Fruit fly (Drosophila melanogaster): ENCODE results near the gene Nhe3.
A peak's percentile ranks its signal among the peaks of the same experiment; 100 is the strongest.

Nhe3 gene

DNA sequence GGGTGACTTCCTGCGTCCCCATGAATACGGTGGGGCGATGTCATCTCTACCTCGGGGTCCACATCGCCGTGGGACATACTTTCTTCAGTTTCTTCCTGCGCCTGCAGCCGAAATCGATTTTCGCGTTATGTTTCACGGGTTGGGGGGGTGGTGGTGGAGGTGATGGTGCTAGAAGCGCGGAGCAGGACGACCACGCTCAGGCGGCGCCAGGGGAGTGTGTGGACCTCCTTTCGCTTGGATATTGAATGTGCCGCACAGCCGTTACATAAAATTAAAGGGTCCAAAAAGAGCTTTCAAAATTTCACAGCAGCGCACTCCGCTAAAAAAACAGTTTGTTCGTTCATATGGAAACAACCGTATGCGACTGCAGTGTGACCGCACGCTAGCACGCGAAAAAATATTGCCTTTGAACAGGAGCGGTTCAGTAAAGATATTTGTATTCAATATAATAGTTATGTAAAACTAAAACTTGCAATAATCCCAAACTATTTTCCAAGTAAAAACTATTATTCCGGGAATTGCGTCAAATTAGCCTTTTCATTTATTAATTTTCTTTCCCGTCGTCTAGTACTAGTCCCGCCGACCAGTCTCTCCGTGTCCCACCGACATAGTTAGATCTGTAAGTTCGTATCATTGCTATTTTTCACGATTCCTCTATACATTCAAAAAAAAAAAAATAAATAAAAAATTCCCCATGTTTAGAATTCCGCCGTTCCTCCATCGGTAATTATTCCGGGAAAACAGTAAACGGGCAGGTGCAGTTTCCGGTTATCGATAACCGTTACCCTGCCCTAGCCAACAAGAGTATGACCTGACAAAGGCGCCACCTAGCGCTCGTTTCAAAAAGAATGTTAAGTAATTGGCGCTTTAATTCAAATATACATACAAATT lies at the start of gene Nhe3:
Nhe3 (minus strand) TSS at position 373 of the 891 bp plus-strand sequence.
- TF ChIP-seq CG8478 (optimal IDR thresholded peaks at IDR 0.05), result no peak
- no peak for TF ChIP-seq Dll (optimal IDR thresholded peaks at IDR 0.05)
- no peak for TF ChIP-seq usp (GFP tag; optimal IDR thresholded peaks at IDR 0.05)
- TF ChIP-seq psq (optimal IDR thresholded peaks at IDR 0.05), result no peak
- TF ChIP-seq pan (optimal IDR thresholded peaks at IDR 0.05), result no peak
- no peak for TF ChIP-seq EcR (GFP tag; optimal IDR thresholded peaks at IDR 0.05)

DNA sequence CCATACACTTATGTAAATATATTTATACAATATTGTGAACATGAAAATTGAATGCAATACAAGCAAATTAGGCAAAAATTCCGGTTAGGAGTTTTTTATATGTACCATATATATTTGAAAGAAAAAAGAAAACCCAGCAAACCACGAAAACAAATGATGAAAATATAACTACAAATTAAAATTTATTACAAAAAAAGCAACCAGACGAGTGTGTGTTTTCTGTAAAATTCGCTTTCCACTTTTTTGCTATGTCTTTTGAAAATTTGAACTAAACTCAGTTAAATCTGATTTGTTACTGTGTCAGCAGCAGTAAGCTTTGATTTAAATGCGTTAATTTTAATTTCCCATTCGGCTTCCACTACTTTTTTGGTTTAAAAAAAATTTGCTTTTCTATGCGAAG lies 48.4 kb upstream of the Nhe3 start, which contains the start of gene TTLL3B:
TTLL3B (plus strand) TSS at position 301 of the 400 bp plus-strand sequence.
- TF ChIP-seq usp (GFP tag; optimal IDR thresholded peaks at IDR 0.05), result no peak
- no peak for TF ChIP-seq pan (optimal IDR thresholded peaks at IDR 0.05)
- no peak for TF ChIP-seq psq (optimal IDR thresholded peaks at IDR 0.05)
- TF ChIP-seq Dll (optimal IDR thresholded peaks at IDR 0.05), result no peak

DNA sequence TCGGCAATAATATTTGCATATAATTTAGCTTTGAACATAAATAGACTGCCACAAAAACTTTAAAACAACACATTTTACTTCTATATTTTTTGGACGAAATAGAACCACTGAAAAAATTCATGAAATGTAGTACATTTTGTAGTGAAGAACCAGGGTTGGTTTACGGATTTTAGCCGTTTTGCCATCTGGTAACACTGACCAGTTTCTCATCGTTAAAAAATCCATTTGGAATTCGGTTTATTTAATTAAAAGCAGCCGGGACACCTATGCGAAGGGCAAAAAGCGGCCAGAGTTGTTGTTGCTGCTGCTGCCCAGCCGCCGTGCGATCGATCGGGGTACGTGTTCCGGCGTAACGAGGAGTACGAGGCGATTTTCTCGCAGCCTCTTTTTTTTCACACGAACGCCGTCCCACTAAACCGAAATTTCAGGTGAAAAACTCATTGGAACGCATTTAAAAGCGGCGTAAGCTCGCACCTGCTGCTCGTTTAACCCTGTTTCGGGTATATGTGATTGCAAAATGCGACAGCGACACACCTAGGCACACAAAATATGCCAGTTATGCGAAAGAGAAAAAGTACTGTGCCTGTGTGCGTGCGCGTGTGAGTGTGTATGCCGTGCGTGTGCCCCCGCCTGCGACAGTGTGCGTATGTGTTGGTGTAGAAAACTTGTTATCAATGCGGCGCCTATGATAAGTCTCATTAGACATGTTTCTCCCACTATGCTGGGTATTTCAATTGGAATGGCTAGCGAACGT lies 39.8 kb upstream of the Nhe3 start, which contains the start of gene Liprin-alpha:
Liprin-alpha (plus strand) TSS at position 154 of the 754 bp plus-strand sequence.
- TF ChIP-seq CG8478 (optimal IDR thresholded peaks at IDR 0.05) (peak; percentile 30), pan (optimal IDR thresholded peaks at IDR 0.05) (no peak)

DNA sequence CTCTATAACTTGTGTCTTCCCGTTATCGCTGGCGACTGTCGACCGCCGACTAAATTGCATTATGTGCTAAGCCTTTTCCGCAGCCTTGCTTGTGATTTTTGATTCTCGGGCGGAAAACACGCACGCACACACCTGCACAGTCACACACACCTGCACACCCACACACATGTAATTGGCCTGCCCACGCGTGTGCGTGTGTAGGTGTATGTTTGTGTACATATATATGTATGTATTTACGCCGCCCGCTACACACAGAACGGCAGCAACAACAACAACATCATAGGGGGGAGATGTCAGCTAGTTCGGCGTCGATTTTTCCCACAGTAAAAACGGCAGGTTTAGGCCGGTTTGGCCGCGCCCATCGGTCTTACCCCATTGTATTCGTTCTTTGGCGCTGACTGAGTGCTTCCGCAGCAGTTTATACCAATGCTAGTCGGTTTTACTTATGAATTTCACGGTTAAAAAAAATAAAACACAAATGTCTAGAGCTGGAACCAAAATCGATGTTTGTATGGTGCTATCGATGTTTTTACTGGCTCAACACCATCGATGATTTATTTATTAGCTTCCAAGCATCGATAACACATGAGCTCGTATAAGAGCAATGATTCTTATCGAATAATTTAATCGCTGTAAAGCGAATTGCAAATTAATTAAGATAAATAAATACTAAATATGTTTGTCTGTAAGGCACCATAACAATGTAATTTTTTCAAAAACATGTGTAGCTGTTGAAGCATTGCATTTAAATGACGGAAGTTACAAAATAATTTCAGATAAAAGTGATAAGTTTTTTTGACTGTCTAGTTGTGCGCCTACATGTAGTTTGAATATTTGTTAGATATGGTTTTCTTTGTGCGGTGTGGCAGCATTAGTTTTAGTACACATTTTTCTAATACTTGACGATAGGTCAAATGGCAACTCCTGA lies 38.9 kb upstream of the Nhe3 start, which contains the start of gene homer:
homer (minus strand) TSS at position 538 of the 928 bp plus-strand sequence.
- TF ChIP-seq EcR (GFP tag; optimal IDR thresholded peaks at IDR 0.05), result no peak
- TF ChIP-seq CG8478 (optimal IDR thresholded peaks at IDR 0.05), result peak; percentile 13

DNA sequence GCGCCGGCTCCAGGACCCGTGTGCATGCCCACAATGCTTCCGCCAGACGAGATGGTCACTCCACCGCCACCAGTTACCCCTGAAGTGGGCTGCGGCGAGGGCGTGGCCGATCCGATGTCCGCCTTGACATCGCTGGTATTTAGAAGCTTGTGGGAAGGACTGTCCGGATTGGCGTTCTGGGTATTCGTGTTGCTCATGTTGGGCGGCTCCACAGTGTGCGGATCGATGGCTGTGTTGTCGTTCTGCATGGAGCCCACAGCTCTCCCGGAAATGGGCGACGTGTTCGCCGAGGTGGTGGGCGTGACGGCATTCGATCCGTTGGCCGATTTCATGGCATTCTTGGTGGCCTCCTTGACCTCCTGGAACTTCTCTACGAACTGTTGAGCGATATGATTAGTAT lies 37.5 kb upstream of the Nhe3 start:
- no peak for TF ChIP-seq EcR (GFP tag; optimal IDR thresholded peaks at IDR 0.05)
- TF ChIP-seq psq (optimal IDR thresholded peaks at IDR 0.05), result no peak
- TF ChIP-seq usp (GFP tag; optimal IDR thresholded peaks at IDR 0.05), result no peak
- no peak for TF ChIP-seq Dll (optimal IDR thresholded peaks at IDR 0.05)
- TF ChIP-seq CG8478 (optimal IDR thresholded peaks at IDR 0.05), result no peak
- no peak for TF ChIP-seq pan (optimal IDR thresholded peaks at IDR 0.05)

DNA sequence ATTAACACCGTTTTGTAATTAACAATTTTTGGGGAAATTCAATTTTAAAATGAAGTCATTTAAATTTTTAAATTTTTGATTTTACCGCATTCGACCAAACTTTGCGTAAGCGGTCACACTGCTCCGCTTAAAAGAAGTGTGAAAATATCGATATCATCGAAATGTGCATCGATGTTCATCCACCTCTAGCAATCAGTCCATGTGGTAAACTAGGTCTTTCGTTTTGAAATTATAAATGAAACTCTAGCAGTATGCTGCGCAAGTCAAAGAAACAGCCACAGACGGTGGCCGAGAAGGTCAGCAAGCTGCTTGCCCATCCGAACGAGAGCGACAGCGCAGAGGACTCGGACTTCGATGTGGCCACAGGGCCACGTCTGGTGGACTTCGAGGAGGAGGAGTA lies 33.3 kb upstream of the Nhe3 start, which contains the start of gene Aatf:
Aatf (plus strand) TSS at position 166 of the 400 bp plus-strand sequence.
- no peak for TF ChIP-seq EcR (GFP tag; optimal IDR thresholded peaks at IDR 0.05)
- no peak for TF ChIP-seq psq (optimal IDR thresholded peaks at IDR 0.05)
- no peak for TF ChIP-seq Dll (optimal IDR thresholded peaks at IDR 0.05)
- TF ChIP-seq CG8478 (optimal IDR thresholded peaks at IDR 0.05), result no peak
- TF ChIP-seq pan (optimal IDR thresholded peaks at IDR 0.05), result no peak
- TF ChIP-seq usp (GFP tag; optimal IDR thresholded peaks at IDR 0.05), result no peak

DNA sequence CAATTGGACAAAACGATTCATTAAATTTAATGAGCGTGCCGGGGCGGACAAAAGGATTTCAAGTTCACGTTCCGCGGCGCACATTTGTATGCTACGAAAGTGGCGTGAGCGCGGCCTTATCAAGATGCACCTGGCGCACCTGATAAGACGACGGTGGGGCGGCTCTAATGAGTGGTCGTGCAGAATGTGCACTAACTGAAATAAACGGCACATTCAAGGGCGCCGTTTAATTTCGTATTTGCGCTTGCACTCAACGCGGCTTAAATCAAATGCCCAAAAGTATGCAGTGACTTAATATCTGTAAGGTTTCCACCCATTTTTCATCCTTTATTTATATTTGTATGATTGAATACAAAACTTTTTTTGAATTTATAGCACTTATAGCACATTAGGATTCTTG lies 32.8 kb upstream of the Nhe3 start:
- TF ChIP-seq psq (optimal IDR thresholded peaks at IDR 0.05), result no peak
- TF ChIP-seq EcR (GFP tag; optimal IDR thresholded peaks at IDR 0.05), result no peak
- TF ChIP-seq pan (optimal IDR thresholded peaks at IDR 0.05), result no peak
- no peak for TF ChIP-seq Dll (optimal IDR thresholded peaks at IDR 0.05)
- no peak for TF ChIP-seq CG8478 (optimal IDR thresholded peaks at IDR 0.05)
- TF ChIP-seq usp (GFP tag; optimal IDR thresholded peaks at IDR 0.05), result no peak

DNA sequence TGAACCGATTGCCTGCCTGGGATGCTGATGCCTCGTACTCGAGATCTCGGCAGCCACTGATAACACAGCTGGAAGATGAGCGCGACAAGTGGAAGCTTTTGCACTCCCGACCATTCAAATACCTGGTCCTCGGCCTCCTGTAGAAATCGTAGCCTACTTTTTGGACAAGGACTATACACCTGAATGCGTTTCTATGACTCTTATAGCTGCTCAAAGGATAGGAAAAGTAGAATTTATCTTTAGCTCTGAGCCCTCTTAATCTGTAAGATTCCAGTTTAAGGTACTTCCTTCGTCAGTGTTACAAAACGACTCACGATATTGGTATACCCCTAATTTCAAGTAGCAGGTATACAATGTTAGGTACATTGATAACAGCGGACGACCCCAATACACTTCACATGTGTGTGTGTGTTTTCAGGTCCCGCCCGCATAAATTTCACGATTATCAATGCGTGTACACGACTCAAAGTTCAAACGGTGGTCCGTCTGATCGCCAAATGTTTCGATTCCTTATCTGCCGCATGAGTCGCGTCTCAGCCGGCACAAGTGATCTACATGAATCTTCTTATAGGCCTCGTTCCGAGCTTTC lies 32.1 kb upstream of the Nhe3 start, which contains the start of gene AkhR:
AkhR (minus strand) TSS at position 5 of the 589 bp plus-strand sequence.
- TF ChIP-seq psq (optimal IDR thresholded peaks at IDR 0.05) (no peak), pan (optimal IDR thresholded peaks at IDR 0.05) (peak; percentile 76), EcR (GFP tag; optimal IDR thresholded peaks at IDR 0.05) (no peak)

DNA sequence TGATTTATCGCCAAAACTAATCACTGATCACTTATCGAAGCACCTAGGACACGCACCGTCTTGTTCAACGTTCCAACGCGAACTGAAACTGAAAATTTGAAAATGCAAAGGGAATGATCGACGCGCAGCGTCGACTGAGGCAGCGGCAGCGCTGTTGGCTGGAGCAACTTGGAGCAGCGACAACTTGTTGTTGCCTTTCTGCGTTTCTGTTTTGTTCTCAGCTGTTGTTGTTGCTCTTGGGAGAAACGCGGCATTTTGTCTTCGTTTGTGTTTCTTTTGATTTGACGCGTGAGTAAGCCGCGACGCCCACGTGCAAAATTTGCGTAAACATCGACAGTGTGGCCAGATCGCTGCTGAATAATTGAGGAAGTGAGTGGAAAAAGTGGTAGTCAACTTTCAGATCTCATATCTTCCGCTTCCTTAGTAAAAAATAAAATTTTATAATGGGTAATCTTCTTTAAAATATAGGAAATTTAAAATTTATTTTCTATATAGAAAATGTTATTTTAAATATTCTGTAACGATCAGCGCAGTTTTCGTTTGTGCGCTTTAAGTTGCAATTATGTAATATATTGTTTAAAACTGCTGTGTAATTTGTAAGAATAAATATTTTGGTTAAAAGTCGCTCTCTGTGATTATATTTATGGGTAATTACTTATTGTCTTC lies 25.0 kb upstream of the Nhe3 start, which contains the start of gene Tsp:
Tsp (minus strand) TSS at position 90 of the 666 bp plus-strand sequence.
- TF ChIP-seq EcR (GFP tag; optimal IDR thresholded peaks at IDR 0.05) (no peak), Dll (optimal IDR thresholded peaks at IDR 0.05) (peak; percentile 29)

DNA sequence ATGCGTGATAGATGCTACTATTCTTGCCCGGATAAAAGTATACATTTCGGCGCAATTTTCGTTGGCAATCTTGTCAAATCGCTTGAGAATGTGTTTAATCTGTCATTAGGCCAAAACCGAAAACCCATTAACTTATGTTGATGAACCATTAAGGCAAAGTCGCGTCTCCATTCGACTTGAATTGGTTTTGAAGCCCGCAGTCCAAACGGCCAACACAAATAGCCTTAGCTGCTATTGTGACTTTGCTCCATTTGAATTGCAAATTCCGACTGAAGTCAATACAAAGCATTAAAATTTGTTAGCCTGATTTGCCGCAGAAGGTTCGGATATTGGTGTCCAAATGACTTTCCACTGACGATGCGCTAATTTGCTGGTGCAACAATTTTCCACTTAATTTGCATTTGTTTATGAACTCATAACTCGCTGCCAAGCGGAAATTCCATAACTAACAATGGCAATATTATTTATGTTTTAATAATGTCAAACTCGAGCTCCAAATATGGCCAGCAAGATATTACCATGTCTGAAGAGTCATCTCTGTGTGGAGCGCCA lies 22.3 kb upstream of the Nhe3 start:
- no peak for TF ChIP-seq usp (GFP tag; optimal IDR thresholded peaks at IDR 0.05)
- TF ChIP-seq EcR (GFP tag; optimal IDR thresholded peaks at IDR 0.05), result no peak
- no peak for TF ChIP-seq Dll (optimal IDR thresholded peaks at IDR 0.05)
- no peak for TF ChIP-seq CG8478 (optimal IDR thresholded peaks at IDR 0.05)

DNA sequence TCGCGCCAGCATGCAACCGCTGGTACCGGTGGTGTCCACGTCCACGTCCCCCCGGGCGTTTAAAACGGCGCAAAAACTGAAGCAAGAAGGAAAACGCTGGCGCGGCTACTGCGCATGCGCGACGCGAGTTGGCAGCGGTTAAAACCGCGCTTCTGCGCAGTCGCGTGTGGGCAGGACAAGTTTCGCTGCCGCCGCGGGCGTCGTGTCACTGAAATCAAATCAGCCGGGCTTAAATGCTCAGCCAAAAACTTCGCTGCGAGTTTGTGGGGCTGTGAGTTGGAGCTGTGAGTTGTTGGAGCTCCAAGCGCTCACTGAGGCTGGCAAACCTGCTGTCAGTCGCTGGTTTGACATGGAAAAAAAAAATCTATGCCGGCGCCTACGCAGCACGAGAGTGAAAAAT lies 20.9 kb upstream of the Nhe3 start:
- TF ChIP-seq Dll (optimal IDR thresholded peaks at IDR 0.05) (no peak), EcR (GFP tag; optimal IDR thresholded peaks at IDR 0.05) (no peak), usp (GFP tag; optimal IDR thresholded peaks at IDR 0.05) (no peak), CG8478 (optimal IDR thresholded peaks at IDR 0.05) (no peak), pan (optimal IDR thresholded peaks at IDR 0.05) (no peak), psq (optimal IDR thresholded peaks at IDR 0.05) (no peak)
